Fruit fly (Drosophila melanogaster): ENCODE measurements around the gene CG11694.

Gene CG11694

dm6 chr3R:8312037-8312436 lies at the start of gene CG11694, which contains the start of gene CG11698:
TSS of gene CG11694 (minus strand) at chr3R:8312137.
TSS of gene CG11698 (plus strand) at chr3R:8312188.
- TF ChIP-seq MTF-1 (GFP tag; optimal IDR thresholded peaks at IDR 0.05; ENCODE audit: borderline replicate concordance): no peak
- TF ChIP-seq Abd-B (GFP tag; optimal IDR thresholded peaks at IDR 0.05): no peak
- no peak for TF ChIP-seq CG10274 (GFP tag; optimal IDR thresholded peaks at IDR 0.05)
- TF ChIP-seq sens (GFP tag): peak; percentile 52

- TF ChIP-seq insv (GFP tag; optimal IDR thresholded peaks at IDR 0.05) (peak in 1 of 2 experiments; percentile 31), trem (tag; optimal IDR thresholded peaks at IDR 0.05) (no peak)
Observed at dm6 chr3R:8358004-8358403, 46.1 kb upstream of the CG11694 start.

- TF ChIP-seq CG12769 (tag; optimal IDR thresholded peaks at IDR 0.05): peak; percentile 40
- TF ChIP-seq CG32767 (GFP tag; IDR thresholded peaks at IDR 0.05): peak; percentile 77; the same call in 1 of the 2 replicates
- no peak for TF ChIP-seq Hr39 (optimal IDR thresholded peaks at IDR 0.05)
- peak; percentile 37 for TF ChIP-seq mirr (GFP tag; optimal IDR thresholded peaks at IDR 0.05)
- peak; percentile 13 for TF ChIP-seq CrebB (tag; optimal IDR thresholded peaks at IDR 0.05)
- peak; percentile 92 for TF ChIP-seq cg (GFP tag; optimal IDR thresholded peaks at IDR 0.05)
- TF ChIP-seq cato (GFP tag; optimal IDR thresholded peaks at IDR 0.05; ENCODE audit: borderline replicate concordance): no peak
- TF ChIP-seq CG34376 (GFP tag; optimal IDR thresholded peaks at IDR 0.05): peak; percentile 12
- peak; percentile 69 for TF ChIP-seq Deaf1 (tag; optimal IDR thresholded peaks at IDR 0.05)
- no peak for TF ChIP-seq CG14710 (tag; optimal IDR thresholded peaks at IDR 0.05)
- TF ChIP-seq Atf3 (GFP tag; optimal IDR thresholded peaks at IDR 0.05): peak; percentile 40
- TF ChIP-seq CG12391 (tag; optimal IDR thresholded peaks at IDR 0.05): no peak
- peak; percentile 37; the same call in 1 of the 2 replicates for TF ChIP-seq E2f2 (GFP tag; IDR thresholded peaks at IDR 0.05)
- TF ChIP-seq Stat92E (GFP tag; optimal IDR thresholded peaks at IDR 0.05): peak in 1 of 3 experiments; percentile 56
- peak in 1 of 2 experiments; percentile 73 for TF ChIP-seq Pdp1 (GFP tag; optimal IDR thresholded peaks at IDR 0.05)
- TF ChIP-seq twi (tag; optimal IDR thresholded peaks at IDR 0.05): peak; percentile 72
- peak; percentile 73 for TF ChIP-seq Nf-YC (tag; optimal IDR thresholded peaks at IDR 0.05)
- peak; percentile 28 for TF ChIP-seq oc (tag; optimal IDR thresholded peaks at IDR 0.05)
- TF ChIP-seq CG5180 (GFP tag; optimal IDR thresholded peaks at IDR 0.05): peak; percentile 18
- TF ChIP-seq Six4 (GFP tag; optimal IDR thresholded peaks at IDR 0.05): no peak
- TF ChIP-seq shn (GFP tag; optimal IDR thresholded peaks at IDR 0.05): no peak
- TF ChIP-seq Elba2 (GFP tag; optimal IDR thresholded peaks at IDR 0.05): peak; percentile 2
- TF ChIP-seq CG1792 (GFP tag; optimal IDR thresholded peaks at IDR 0.05): no peak
- TF ChIP-seq CG18599 (GFP tag; optimal IDR thresholded peaks at IDR 0.05): peak; percentile 5
- TF ChIP-seq CG3995 (GFP tag; optimal IDR thresholded peaks at IDR 0.05): no peak
- TF ChIP-seq sens (GFP tag): peak; percentile 59
- peak; percentile 32 for TF ChIP-seq ftz-f1 (GFP tag; optimal IDR thresholded peaks at IDR 0.05)
- TF ChIP-seq Nf-YB (GFP tag; optimal IDR thresholded peaks at IDR 0.05): peak; percentile 45
- TF ChIP-seq CG2199 (GFP tag; IDR thresholded peaks at IDR 0.05): 0 out of 3 replicates have a peak, but pooled peaks have one; percentile 9
- TF ChIP-seq ci (GFP tag; IDR thresholded peaks at IDR 0.05): 0 out of 3 replicates have a peak, but pooled peaks have one; percentile 50
- peak; percentile 64 for TF ChIP-seq gcm (GFP tag; optimal IDR thresholded peaks at IDR 0.05)
- TF ChIP-seq Max (GFP tag; optimal IDR thresholded peaks at IDR 0.05): peak; percentile 2
- no peak for TF ChIP-seq pb (GFP tag; optimal IDR thresholded peaks at IDR 0.05)
- TF ChIP-seq scrt (GFP tag; optimal IDR thresholded peaks at IDR 0.05): peak; percentile 29
- peak; percentile 2 for TF ChIP-seq CG13894 (tag; optimal IDR thresholded peaks at IDR 0.05)
- TF ChIP-seq pan (optimal IDR thresholded peaks at IDR 0.05): no peak
- peak in 1 of 2 experiments; percentile 35 for TF ChIP-seq pan (GFP tag; optimal IDR thresholded peaks at IDR 0.05 in 1 of 2, IDR thresholded peaks at IDR 0.05 in 1 of 2)
- no peak for TF ChIP-seq CG8290 (GFP tag; optimal IDR thresholded peaks at IDR 0.05)
- TF ChIP-seq CG8290 (tag; optimal IDR thresholded peaks at IDR 0.05): peak in 1 of 2 experiments; percentile 51
- TF ChIP-seq ase (GFP tag; IDR thresholded peaks at IDR 0.05): no peak
- TF ChIP-seq NfI (GFP tag; optimal IDR thresholded peaks at IDR 0.05): peak; percentile 25
Observed at dm6 chr3R:8357372-8357992, 45.5 kb upstream of the CG11694 start.

Data from whole organism, embryonic.